Worm (Caenorhabditis elegans) whole organism, midembryonic: ENCODE data around the gene F49H12.2.

ENCODE experiments used
- T22C8.4 ChIP-seq: fragments of 200-800 bp; sonication (Bioruptor generic); IDR thresholded peaks from 2 replicates; pipeline ENCODE4 v1.3.6; 2022; ENCODE audit warnings: missing genetic modification characterization, missing compliant biosample characterization
- flt-1 ChIP-seq: fragments of 200-800 bp; sonication (Bioruptor generic); IDR thresholded peaks from 2 replicates; pipeline ENCODE4 v1.3.6; 2022; ENCODE audit warnings: missing genetic modification characterization, missing compliant biosample characterization
- tab-1 ChIP-seq: fragments of 200-800 bp; sonication (Bioruptor generic); IDR thresholded peaks from 2 replicates; pipeline ENCODE4 v1.3.6; 2022; ENCODE audit warnings: missing genetic modification characterization, missing compliant biosample characterization
- ztf-23 ChIP-seq: fragments of 200-800 bp; sonication (Bioruptor generic); IDR thresholded peaks from 2 replicates; pipeline ENCODE4 v1.3.6; 2022; ENCODE audit warnings: missing genetic modification reagents, missing genetic modification characterization, missing compliant biosample characterization

- TF ChIP-seq T22C8.4 (GFP tag; lab: Robert Waterston, UW) (no peak), tab-1 (GFP tag; lab: Robert Waterston, UW) (no peak), flt-1 (no peak), ztf-23 (no peak)
Measured at ce11 chrX:2064730-2065129, 20.4 kb upstream of the F49H12.2 start, which contains the start of gene F49H12.7.
